Fruit fly (Drosophila melanogaster) whole organism, wandering third instar larva: ENCODE measurements around the gene CG8100.

Experiments used
- Dif ChIP-seq: fragments of 200-275, 200-300 bp; sonication (Bioruptor generic); optimal IDR thresholded peaks from 2 replicates; lab custom pipeline; 2018; ENCODE audit warnings: missing biosample characterization, missing genetic modification characterization; ENCODE audit not compliant: partially characterized antibody
- Hr78 ChIP-seq: fragments of >200 bp; optimal IDR thresholded peaks from 2 replicates; lab custom pipeline; 2017; ENCODE audit warnings: missing biosample characterization, missing genetic modification characterization
- Jra ChIP-seq: sonication (Bioruptor generic); optimal IDR thresholded peaks from 2 replicates; lab custom pipeline; 2016; ENCODE audit warnings: missing biosample characterization, missing genetic modification characterization
- Myc ChIP-seq: fragments of >200 bp; optimal IDR thresholded peaks from 2 replicates; lab custom pipeline; 2017
- dsf ChIP-seq: sonication (Bioruptor generic); optimal IDR thresholded peaks from 2 replicates; lab custom pipeline; 2016; ENCODE audit warnings: missing biosample characterization, missing genetic modification characterization, borderline replicate concordance
- foxo ChIP-seq, 2 experiments: fragments of 200-800 bp; sonication (Bioruptor generic); optimal IDR thresholded peaks; 2 replicates in 1 of 2; 3 replicates in 1 of 2; lab custom pipeline; 2016 to 2017; ENCODE audit warnings: missing biosample characterization in 2 of 2, missing genetic modification characterization in 2 of 2
- fru ChIP-seq: fragments of 200-800 bp; sonication (Bioruptor generic); optimal IDR thresholded peaks from 3 replicates; lab custom pipeline; 2016; ENCODE audit warnings: missing biosample characterization, mild to moderate bottlenecking, missing genetic modification characterization
- jim ChIP-seq: fragments of 175-275, 200-325 bp; sonication (Bioruptor generic); optimal IDR thresholded peaks from 2 replicates; lab custom pipeline; 2016; ENCODE audit warnings: missing biosample characterization, mild to moderate bottlenecking, missing genetic modification characterization
- usp ChIP-seq: fragments of >200 bp; optimal IDR thresholded peaks from 2 replicates; lab custom pipeline; 2017; ENCODE audit warnings: missing biosample characterization, missing genetic modification characterization
- woc ChIP-seq: sonication (Bioruptor generic); optimal IDR thresholded peaks from 2 replicates; lab custom pipeline; 2016; ENCODE audit warnings: missing biosample characterization, mild to moderate bottlenecking, missing genetic modification characterization

dm6 chr3L:14034476-14034875 lies 48.9 kb upstream of the CG8100 start, which contains the start of gene CG6661:
- TF ChIP-seq woc (GFP tag; lab: Kevin White, UChicago), result no peak
- no peak for TF ChIP-seq jim (GFP tag; lab: Kevin White, UChicago)
- no peak for TF ChIP-seq dsf (GFP tag; lab: Kevin White, UChicago)
- TF ChIP-seq Hr78 (GFP tag; lab: Kevin White, UChicago), result no peak
- TF ChIP-seq Dif, result no peak
- TF ChIP-seq usp (GFP tag; lab: Kevin White, UChicago), result no peak
- TF ChIP-seq foxo (GFP tag; optimal IDR thresholded peaks at IDR 0.05; lab: Kevin White, UChicago), result no peak
- no peak for TF ChIP-seq Myc (lab: Kevin White, UChicago)
- no peak for TF ChIP-seq Jra (GFP tag; lab: Kevin White, UChicago)
- no peak for TF ChIP-seq fru (GFP tag; lab: Kevin White, UChicago)
